Worm (Caenorhabditis elegans): ENCODE data around the gene W09G12.7.

W09G12.7 gene

ce11 chrIV:1234780-1235179 is 5.9 kb downstream of the W09G12.7 start:
- TF ChIP-seq ceh-20 (GFP tag; IDR thresholded peaks at IDR 0.05) (no peak), ceh-28 (tag; optimal IDR thresholded peaks at IDR 0.05) (peak; percentile 73), lin-29 (GFP tag; IDR thresholded peaks at IDR 0.05) (no peak), cey-2 (tag; optimal IDR thresholded peaks at IDR 0.05; ENCODE audit: borderline replicate concordance, insufficient read depth) (no peak)

- TF ChIP-seq dmd-6 (GFP tag; IDR thresholded peaks at IDR 0.05) (no peak), ceh-28 (tag; optimal IDR thresholded peaks at IDR 0.05) (peak; percentile 77)
Measured at ce11 chrIV:1235785-1236184, 6.9 kb downstream of the W09G12.7 start.

- TF ChIP-seq aha-1 (tag) = peak; percentile 87
- no peak for TF ChIP-seq snpc-4 (tag; optimal IDR thresholded peaks at IDR 0.05)
- peak in 1 of 2 experiments; percentile 87 for TF ChIP-seq unc-62 (GFP tag; optimal IDR thresholded peaks at IDR 0.05 in 1 of 2)
- no peak for TF ChIP-seq unc-62 (tag; optimal IDR thresholded peaks at IDR 0.05)
Measured at ce11 chrIV:1238147-1238546, 9.3 kb downstream of the W09G12.7 start.

- TF ChIP-seq mdt-29 (GFP tag; IDR thresholded peaks at IDR 0.05) = no peak
- peak; percentile 42 for TF ChIP-seq hlh-11 (tag; optimal IDR thresholded peaks at IDR 0.05)
- TF ChIP-seq zip-2 (tag; optimal IDR thresholded peaks at IDR 0.05) = no peak
- no peak for TF ChIP-seq daf-16 (GFP tag; optimal IDR thresholded peaks at IDR 0.05)
- TF ChIP-seq daf-16 (tag; optimal IDR thresholded peaks at IDR 0.05) = peak; percentile 16
- peak in 1 of 2 experiments; percentile 74 for TF ChIP-seq mdl-1 (tag; optimal IDR thresholded peaks at IDR 0.05)
- no peak for TF ChIP-seq snpc-1.2 (GFP tag; IDR thresholded peaks at IDR 0.05)
- TF ChIP-seq mes-2 (tag; optimal IDR thresholded peaks at IDR 0.05; ENCODE audit: poor library complexity, severe bottlenecking) = peak; percentile 74
- TF ChIP-seq nhr-6 (tag; optimal IDR thresholded peaks at IDR 0.05) = peak; percentile 22
- TF ChIP-seq arid-1 (GFP tag; conservative IDR thresholded peaks at IDR 0.05) = no peak
- peak; percentile 74 for TF ChIP-seq mxl-3 (GFP tag; optimal IDR thresholded peaks at IDR 0.05)
- 0 out of 2 replicates have a peak, but pooled peaks have one; percentile 30 for TF ChIP-seq hmg-1.1 (GFP tag; IDR thresholded peaks at IDR 0.05)
- peak; percentile 80 for TF ChIP-seq hlh-30 (tag; optimal IDR thresholded peaks at IDR 0.05; ENCODE audit: insufficient read depth)
- TF ChIP-seq madf-5 (GFP tag; IDR thresholded peaks at IDR 0.05) = no peak
- TF ChIP-seq dve-1 (tag; optimal IDR thresholded peaks at IDR 0.05; ENCODE audit: insufficient read depth) = peak; percentile 38
- peak; percentile 90 for TF ChIP-seq dpl-1 (GFP tag; optimal IDR thresholded peaks at IDR 0.05)
- TF ChIP-seq aha-1 (tag) = no peak
Measured at ce11 chrIV:1239686-1240085, 10.8 kb downstream of the W09G12.7 start, which contains the start of gene F38A1.8. TSS of gene F38A1.8 (minus strand) at chrIV:1239852.

- TF ChIP-seq unc-62 (GFP tag; optimal IDR thresholded peaks at IDR 0.05 in 1 of 2) = peak in 1 of 2 experiments; percentile 72
- TF ChIP-seq unc-62 (tag; optimal IDR thresholded peaks at IDR 0.05) = no peak
- TF ChIP-seq php-3 (GFP tag; IDR thresholded peaks at IDR 0.05) = no peak
Measured at ce11 chrIV:1243295-1243694, 14.4 kb downstream of the W09G12.7 start, which contains the start of gene F38A1.15. TSS of gene F38A1.15 (minus strand) at chrIV:1243395.

- TF ChIP-seq hlh-30 (tag; optimal IDR thresholded peaks at IDR 0.05; ENCODE audit: insufficient read depth) (no peak), pha-4 (GFP tag; IDR thresholded peaks at IDR 0.05) (no peak), pha-4 (tag; optimal IDR thresholded peaks at IDR 0.05) (no peak), dpl-1 (GFP tag; optimal IDR thresholded peaks at IDR 0.05) (no peak)
Measured at ce11 chrIV:1245244-1245643, 16.4 kb downstream of the W09G12.7 start, which contains the start of gene F38A1.9. TSS of gene F38A1.9 (minus strand) at chrIV:1245344.
